Fruit fly (Drosophila melanogaster): ENCODE results near the gene Ras85D.

DNA sequence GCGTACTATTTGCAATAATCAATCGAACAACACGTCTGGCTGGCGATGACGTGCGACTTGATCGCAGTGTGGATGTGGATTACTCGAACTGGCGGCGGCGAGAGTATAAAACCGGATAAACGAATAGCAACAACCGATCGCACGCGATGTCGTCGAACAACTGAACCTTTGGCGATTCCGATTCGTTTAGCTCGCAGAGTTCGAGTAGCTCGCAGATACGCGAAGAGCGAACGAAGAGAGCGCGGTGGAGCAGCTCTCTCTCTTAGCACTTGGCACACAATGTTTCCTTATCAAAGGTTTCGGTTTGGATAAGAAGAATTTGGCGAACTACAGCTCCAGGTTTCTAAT lies 10.5 kb downstream of the Ras85D start, which contains the start of gene RhoL:
- TF ChIP-seq usp (GFP tag; optimal IDR thresholded peaks at IDR 0.05) (no peak), sage (GFP tag; optimal IDR thresholded peaks at IDR 0.05) (no peak), br (GFP tag; optimal IDR thresholded peaks at IDR 0.05) (peak; percentile 48), rgr (GFP tag; optimal IDR thresholded peaks at IDR 0.05) (peak; percentile 37), pan (optimal IDR thresholded peaks at IDR 0.05) (no peak), Abd-B (GFP tag; optimal IDR thresholded peaks at IDR 0.05) (no peak), h (GFP tag; optimal IDR thresholded peaks at IDR 0.05) (peak; percentile 76)

All from whole organism, wandering third instar larva.